Worm (Caenorhabditis elegans) whole organism, late embryonic: ENCODE measurements around the gene srx-120.

Experiments
- ceh-30 ChIP-seq: fragments of 150-350 bp; optimal IDR thresholded peaks from 2 replicates; lab custom pipeline; 2014; ENCODE audit warnings: missing biosample characterization, missing genetic modification characterization
- syd-9 ChIP-seq: sonication (generic microtip); optimal IDR thresholded peaks from 2 replicates; lab custom pipeline; 2016; ENCODE audit warnings: mild to moderate bottlenecking, missing genetic modification characterization, moderate library complexity, missing compliant biosample characterization

DNA sequence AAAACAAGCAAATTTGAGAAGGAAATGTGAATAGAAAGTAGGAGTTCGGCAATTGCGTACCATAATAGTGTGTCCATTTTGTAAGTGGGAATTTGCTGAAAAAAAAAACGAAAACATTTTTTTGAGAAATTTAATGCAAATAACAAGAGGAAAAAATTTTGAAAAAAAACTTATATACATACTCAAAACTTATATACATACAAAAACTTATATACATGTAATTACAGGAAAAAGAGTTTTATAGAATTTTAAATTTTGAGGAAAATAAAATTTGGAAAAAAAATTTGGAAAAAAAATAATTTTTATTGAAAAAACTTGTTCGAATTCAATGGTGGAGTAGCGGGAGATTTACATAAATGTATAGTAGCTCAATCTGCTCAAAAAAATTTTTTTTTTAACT lies 28.3 kb upstream of the srx-120 start, which contains the start of gene ador-1:
- TF ChIP-seq syd-9 (no peak), ceh-30 (tag; lab: Kevin White, UChicago) (no peak)
